Worm (Caenorhabditis elegans): ENCODE measurements around the gene srv-29.

The srv-29 gene

ce11 chrIV:6227974-6228373 lies 38.4 kb downstream of the srv-29 start, which contains the start of gene C49A9.1:
Gene C49A9.1, plus strand, starts transcription at chrIV:6228190.
- no peak for TF ChIP-seq mes-2 (tag; optimal IDR thresholded peaks at IDR 0.05; ENCODE audit: poor library complexity, severe bottlenecking)
- TF ChIP-seq gei-8 (GFP tag; optimal IDR thresholded peaks at IDR 0.05), result no peak
- no peak for TF ChIP-seq skn-1 (tag; optimal IDR thresholded peaks at IDR 0.05)
- TF ChIP-seq nhr-11 (tag; optimal IDR thresholded peaks at IDR 0.05), result no peak
- TF ChIP-seq D1046.2 (GFP tag; IDR thresholded peaks at IDR 0.05), result no peak
- TF ChIP-seq zip-11 (GFP tag; IDR thresholded peaks at IDR 0.05), result no peak
- no peak for TF ChIP-seq unc-62 (GFP tag; optimal IDR thresholded peaks at IDR 0.05 in 1 of 2)
- TF ChIP-seq unc-62 (tag; optimal IDR thresholded peaks at IDR 0.05), result no peak
- peak; percentile 70 for TF ChIP-seq pqm-1 (tag; optimal IDR thresholded peaks at IDR 0.05)
- no peak for TF ChIP-seq lin-13 (GFP tag; optimal IDR thresholded peaks at IDR 0.05)
- TF ChIP-seq vab-7 (GFP tag; IDR thresholded peaks at IDR 0.05), result no peak
- no peak for TF ChIP-seq unc-130 (GFP tag; optimal IDR thresholded peaks at IDR 0.05)
- no peak for TF ChIP-seq cey-2 (tag; optimal IDR thresholded peaks at IDR 0.05; ENCODE audit: borderline replicate concordance, insufficient read depth)
- no peak for TF ChIP-seq ztf-7 (tag; optimal IDR thresholded peaks at IDR 0.05)
- no peak for TF ChIP-seq mxl-3 (GFP tag; optimal IDR thresholded peaks at IDR 0.05)
- TF ChIP-seq lin-38 (GFP tag; IDR thresholded peaks at IDR 0.05), result no peak
- TF ChIP-seq dve-1 (tag; optimal IDR thresholded peaks at IDR 0.05; ENCODE audit: insufficient read depth), result peak; percentile 15
- TF ChIP-seq hlh-11 (tag; optimal IDR thresholded peaks at IDR 0.05), result no peak
- no peak for TF ChIP-seq Y5F2A.4 (GFP tag; optimal IDR thresholded peaks at IDR 0.05)
- no peak for TF ChIP-seq T20F7.1 (GFP tag; optimal IDR thresholded peaks at IDR 0.05)
- TF ChIP-seq Y48G9A.11 (GFP tag; IDR thresholded peaks at IDR 0.05), result no peak
- no peak for TF ChIP-seq tra-1 (GFP tag; IDR thresholded peaks at IDR 0.05)
- TF ChIP-seq nhr-42 (GFP tag; IDR thresholded peaks at IDR 0.05), result no peak
- no peak for TF ChIP-seq attf-4 (tag; optimal IDR thresholded peaks at IDR 0.05)
- TF ChIP-seq mxl-2 (GFP tag; conservative IDR thresholded peaks at IDR 0.05), result no peak
- TF ChIP-seq nhr-28 (tag; optimal IDR thresholded peaks at IDR 0.05), result peak; percentile 3
- no peak for TF ChIP-seq ctbp-1 (GFP tag; IDR thresholded peaks at IDR 0.05)
- TF ChIP-seq hmg-1.1 (GFP tag; IDR thresholded peaks at IDR 0.05), result no peak
- TF ChIP-seq unc-39 (tag; optimal IDR thresholded peaks at IDR 0.05), result no peak
- TF ChIP-seq lim-7 (GFP tag; IDR thresholded peaks at IDR 0.05), result no peak
- no peak for TF ChIP-seq zfp-2 (tag; optimal IDR thresholded peaks at IDR 0.05)
- TF ChIP-seq daf-16 (GFP tag; optimal IDR thresholded peaks at IDR 0.05), result no peak
- peak; percentile 46 for TF ChIP-seq daf-16 (tag; optimal IDR thresholded peaks at IDR 0.05)
- no peak for TF ChIP-seq ceh-82 (tag; optimal IDR thresholded peaks at IDR 0.05)
- no peak for TF ChIP-seq hif-1 (tag; optimal IDR thresholded peaks at IDR 0.05)
- no peak for TF ChIP-seq zag-1 (tag; optimal IDR thresholded peaks at IDR 0.05)
- no peak for TF ChIP-seq dmd-6 (GFP tag; IDR thresholded peaks at IDR 0.05)
- no peak for TF ChIP-seq hlh-30 (tag; optimal IDR thresholded peaks at IDR 0.05; ENCODE audit: insufficient read depth)
- no peak for TF ChIP-seq ztf-11 (tag; optimal IDR thresholded peaks at IDR 0.05)
- TF ChIP-seq ama-1 (optimal IDR thresholded peaks at IDR 0.05), result no peak
- TF ChIP-seq aha-1 (tag), result peak; percentile 32
- TF ChIP-seq rbr-2 (tag; optimal IDR thresholded peaks at IDR 0.05), result no peak

- TF ChIP-seq nhr-28 (tag; optimal IDR thresholded peaks at IDR 0.05) (peak; percentile 18), pqm-1 (tag; optimal IDR thresholded peaks at IDR 0.05) (peak; percentile 8), set-16 (GFP tag; IDR thresholded peaks at IDR 0.05) (no peak), mxl-3 (GFP tag; optimal IDR thresholded peaks at IDR 0.05) (no peak), daf-16 (GFP tag; optimal IDR thresholded peaks at IDR 0.05) (no peak), daf-16 (tag; optimal IDR thresholded peaks at IDR 0.05) (peak; percentile 36), F37D6.2 (tag; optimal IDR thresholded peaks at IDR 0.05) (no peak)
Measured at ce11 chrIV:6225143-6225542, 41.3 kb downstream of the srv-29 start, which contains the start of gene C49A9.2. Gene C49A9.2, plus strand, starts transcription at chrIV:6225443.
